Worm (Caenorhabditis elegans) whole organism, L4/young adult: Measurements from ENCODE around the gene E04F6.10.

ENCODE experiments used
- W03F9.2 ChIP-seq: fragments of 150-350 bp; optimal IDR thresholded peaks from 2 replicates; lab custom pipeline; 2014; ENCODE audit warnings: missing biosample characterization, missing genetic modification characterization
- dao-5 ChIP-seq: sonication (generic microtip); optimal IDR thresholded peaks from 2 replicates; lab custom pipeline; 2016; ENCODE audit warnings: missing genotype, missing genetic modification characterization, moderate library complexity, missing compliant biosample characterization
- him-1 ChIP-seq: sonication (generic microtip); optimal IDR thresholded peaks from 2 replicates; lab custom pipeline; 2016; ENCODE audit warnings: missing genotype, missing genetic modification reagents, missing genetic modification characterization, missing compliant biosample characterization

- TF ChIP-seq him-1 = no peak
- TF ChIP-seq dao-5 (tag; lab: Kevin White, UChicago) = no peak
- TF ChIP-seq W03F9.2 = no peak
Observed at ce11 chrII:7217047-7217446, at the start of gene E04F6.10.
